Fruit fly (Drosophila melanogaster) whole organism, embryonic: ENCODE measurements around the gene CG5377.
A peak's percentile ranks its signal among the peaks of the same experiment; 100 is the strongest.

Experiments
- CG10209 ChIP-seq: fragments of 200-800 bp; sonication (Bioruptor generic); optimal IDR thresholded peaks from 3 replicates; lab custom pipeline; 2017; ENCODE audit warnings: missing biosample characterization, mild to moderate bottlenecking, missing genetic modification characterization, missing genetic modification reagents
- CG11093 ChIP-seq: fragments of 200-800 bp; sonication (Bioruptor generic); IDR thresholded peaks from 3 replicates; pipeline ENCODE4 v1.3.6; 2022; ENCODE audit warnings: missing biosample characterization, missing genetic modification characterization
- CG12299 ChIP-seq: fragments of 200-800 bp; sonication (Bioruptor generic); optimal IDR thresholded peaks from 2 replicates; lab custom pipeline; 2018; ENCODE audit warnings: missing biosample characterization, mild to moderate bottlenecking, missing genetic modification characterization
- CG12391 ChIP-seq: fragments of 200-800 bp; sonication (Bioruptor generic); optimal IDR thresholded peaks from 3 replicates; lab custom pipeline; 2018; ENCODE audit warnings: missing biosample characterization, mild to moderate bottlenecking, missing genetic modification characterization, moderate library complexity
- CG13287 ChIP-seq: fragments of 200-800 bp; sonication (Bioruptor generic); IDR thresholded peaks from 2 replicates; pipeline ENCODE4 v1.3.6; 2022; ENCODE audit warnings: missing biosample characterization, missing genetic modification characterization; ENCODE audit not compliant: partially characterized antibody
- CG15011 ChIP-seq: fragments of 200-800 bp; sonication (Bioruptor generic); optimal IDR thresholded peaks from 3 replicates; lab custom pipeline; 2018; ENCODE audit warnings: missing biosample characterization, mild to moderate bottlenecking, missing genetic modification characterization
- CG16779 ChIP-seq: fragments of 200-800 bp; sonication (Bioruptor generic); IDR thresholded peaks from 2 replicates; pipeline ENCODE4 v1.3.6; 2022; ENCODE audit warnings: missing biosample characterization, missing genetic modification characterization
- CG16813 ChIP-seq: fragments of 200-800 bp; sonication (Bioruptor generic); IDR thresholded peaks from 3 replicates; pipeline ENCODE4 v1.3.6; 2022; ENCODE audit warnings: missing biosample characterization, missing genetic modification characterization; ENCODE audit not compliant: partially characterized antibody
- CG17385 ChIP-seq: fragments of 200-800 bp; sonication (Bioruptor generic); optimal IDR thresholded peaks from 3 replicates; lab custom pipeline; 2018; ENCODE audit warnings: missing biosample characterization, mild to moderate bottlenecking, missing genetic modification characterization
- CG30431 ChIP-seq: fragments of 200-800 bp; sonication (Bioruptor generic); optimal IDR thresholded peaks from 2 replicates; lab custom pipeline; 2017; ENCODE audit warnings: missing biosample characterization, missing genetic modification characterization
- CG31365 ChIP-seq: fragments of 200-800 bp; sonication (Bioruptor generic); optimal IDR thresholded peaks from 2 replicates; lab custom pipeline; 2018; ENCODE audit warnings: missing biosample characterization, mild to moderate bottlenecking, missing genetic modification characterization
- CG4707 ChIP-seq: fragments of 200-800 bp; sonication (Bioruptor generic); optimal IDR thresholded peaks from 2 replicates; lab custom pipeline; 2018; ENCODE audit warnings: missing biosample characterization, mild to moderate bottlenecking, missing genetic modification characterization, moderate library complexity
- CG6175 ChIP-seq: fragments of 200-800 bp; sonication (Bioruptor generic); IDR thresholded peaks from 3 replicates; pipeline ENCODE4 v1.3.6; 2022; ENCODE audit warnings: missing biosample characterization, missing genetic modification characterization
- CG7963 ChIP-seq: fragments of 200-800 bp; sonication (Bioruptor generic); IDR thresholded peaks from 3 replicates; pipeline ENCODE4 v1.3.6; 2022; ENCODE audit warnings: missing biosample characterization, missing genetic modification characterization; ENCODE audit not compliant: partially characterized antibody
- CG9215 ChIP-seq: fragments of 200-800 bp; sonication (Bioruptor generic); IDR thresholded peaks from 2 replicates; pipeline ENCODE4 v1.3.6; 2022; ENCODE audit warnings: missing biosample characterization, missing genetic modification characterization
- D ChIP-seq, 2 experiments: fragments of 200-800 bp in 1 of 2; fragments of >200 bp in 1 of 2; sonication (Bioruptor generic) in 1 of 2; optimal IDR thresholded peaks; 2 replicates in 1 of 2; 3 replicates in 1 of 2; lab custom pipeline; 2017; ENCODE audit warnings: mild to moderate bottlenecking in 1 of 2, missing biosample characterization in 1 of 2, missing genetic modification characterization in 1 of 2, missing genetic modification reagents in 1 of 2
- Dfd ChIP-seq, 2 experiments: fragments of >200 bp; optimal IDR thresholded peaks; 2 replicates each; lab custom pipeline; 2017; ENCODE audit warnings: missing biosample characterization in 2 of 2, missing genetic modification characterization in 2 of 2
- Dll ChIP-seq: fragments of 200-800 bp; sonication (Bioruptor generic); IDR thresholded peaks from 4 replicates; pipeline ENCODE4 v1.3.6; 2022; ENCODE audit warnings: missing biosample characterization, missing genetic modification characterization; ENCODE audit not compliant: partially characterized antibody
- HLH3B ChIP-seq: fragments of 200-800 bp; sonication (Bioruptor generic); IDR thresholded peaks from 2 replicates; pipeline ENCODE4 v1.3.6; 2022; ENCODE audit warnings: missing biosample characterization, missing genetic modification characterization
- HLH4C ChIP-seq: fragments of 200-800 bp; sonication (Bioruptor generic); IDR thresholded peaks from 3 replicates; pipeline ENCODE4 v1.3.6; 2022; ENCODE audit warnings: missing biosample characterization, missing genetic modification characterization; ENCODE audit not compliant: partially characterized antibody
- MTF-1 ChIP-seq: fragments of 200-800 bp; sonication (Bioruptor generic); optimal IDR thresholded peaks from 2 replicates; lab custom pipeline; 2018; ENCODE audit warnings: missing biosample characterization, mild to moderate bottlenecking, missing genetic modification characterization, borderline replicate concordance
- Neu2 ChIP-seq: fragments of 200-800 bp; sonication (Bioruptor generic); optimal IDR thresholded peaks from 3 replicates; lab custom pipeline; 2016; ENCODE audit warnings: missing biosample characterization, missing genetic modification characterization, borderline replicate concordance
- Nf-YA ChIP-seq: fragments of 200-800 bp; sonication (Bioruptor generic); IDR thresholded peaks from 2 replicates; pipeline ENCODE4 v1.3.6; 2022; ENCODE audit warnings: missing biosample characterization, missing genetic modification characterization
- Nf-YB ChIP-seq: fragments of 200-800 bp; sonication (Bioruptor generic); optimal IDR thresholded peaks from 3 replicates; lab custom pipeline; 2019; ENCODE audit warnings: missing biosample characterization, mild to moderate bottlenecking, missing genetic modification characterization, moderate library complexity
- Nf-YC ChIP-seq: fragments of 200-800 bp; optimal IDR thresholded peaks from 3 replicates; lab custom pipeline; 2019; ENCODE audit warnings: missing biosample characterization, mild to moderate bottlenecking, missing genetic modification characterization, moderate library complexity
- Six4 ChIP-seq: fragments of 200-800 bp; sonication (Bioruptor generic); optimal IDR thresholded peaks from 2 replicates; lab custom pipeline; 2016; ENCODE audit warnings: missing biosample characterization, missing genetic modification characterization
- bab2 ChIP-seq: fragments of 200-800 bp; sonication (Bioruptor generic); optimal IDR thresholded peaks from 2 replicates; lab custom pipeline; 2016; ENCODE audit warnings: missing biosample characterization, missing genetic modification characterization
- croc ChIP-seq: fragments of 200-800 bp; sonication (Bioruptor generic); conservative IDR thresholded peaks from 3 replicates; pipeline ENCODE4 v1.3.6; 2022; ENCODE audit warnings: missing biosample characterization, missing genetic modification characterization
- da ChIP-seq: fragments of 200-800 bp; sonication (Bioruptor generic); optimal IDR thresholded peaks from 2 replicates; lab custom pipeline; 2016; ENCODE audit warnings: missing biosample characterization, missing genetic modification characterization
- danr ChIP-seq: fragments of 200-800 bp; sonication (Bioruptor generic); IDR thresholded peaks from 2 replicates; pipeline ENCODE4 v1.3.6; 2022; ENCODE audit warnings: missing biosample characterization, missing genetic modification characterization
- disco-r ChIP-seq: fragments of 200-800 bp; sonication (Bioruptor generic); optimal IDR thresholded peaks from 2 replicates; lab custom pipeline; 2016; ENCODE audit warnings: missing biosample characterization, missing genetic modification characterization
- dm ChIP-seq: fragments of 200-800 bp; sonication (Bioruptor generic); optimal IDR thresholded peaks from 3 replicates; lab custom pipeline; 2016; ENCODE audit warnings: missing biosample characterization, missing genetic modification characterization
- dmrt99B ChIP-seq: fragments of 200-800 bp; sonication (Bioruptor generic); optimal IDR thresholded peaks from 2 replicates; lab custom pipeline; 2018; ENCODE audit warnings: missing biosample characterization, mild to moderate bottlenecking, missing genetic modification characterization, moderate library complexity
- dysf ChIP-seq: fragments of 200-800 bp; sonication (Bioruptor generic); IDR thresholded peaks from 3 replicates; pipeline ENCODE4 v1.3.6; 2022; ENCODE audit warnings: missing biosample characterization, missing genetic modification characterization
- gce ChIP-seq: fragments of 200-800 bp; sonication (Bioruptor generic); IDR thresholded peaks from 3 replicates; pipeline ENCODE4 v1.3.6; 2022; ENCODE audit warnings: missing biosample characterization, missing genetic modification characterization
- gro ChIP-seq: fragments of 200-800 bp; sonication (Bioruptor generic); optimal IDR thresholded peaks from 2 replicates; lab custom pipeline; 2016; ENCODE audit warnings: missing biosample characterization, missing genetic modification characterization
- hbn ChIP-seq: fragments of 200-800 bp; sonication (Bioruptor generic); IDR thresholded peaks from 2 replicates; pipeline ENCODE4 v1.3.6; 2022; ENCODE audit warnings: missing biosample characterization, missing genetic modification characterization; ENCODE audit not compliant: partially characterized antibody
- ken ChIP-seq: fragments of 200-800 bp; sonication (Bioruptor generic); IDR thresholded peaks from 3 replicates; pipeline ENCODE4 v1.3.6; 2022; ENCODE audit warnings: missing biosample characterization, missing genetic modification characterization
- nom ChIP-seq: fragments of 200-800 bp; sonication (Bioruptor generic); optimal IDR thresholded peaks from 2 replicates; lab custom pipeline; 2017; ENCODE audit warnings: missing biosample characterization, missing genetic modification characterization, mild to moderate bottlenecking, moderate library complexity, missing genetic modification reagents
- peb ChIP-seq: fragments of 200-800 bp; sonication (Bioruptor generic); IDR thresholded peaks from 2 replicates; pipeline ENCODE4 v1.3.6; 2022; ENCODE audit warnings: missing biosample characterization, missing genetic modification characterization
- pho ChIP-seq: fragments of 200-800 bp; sonication (Bioruptor generic); optimal IDR thresholded peaks from 2 replicates; lab custom pipeline; 2016; ENCODE audit warnings: missing biosample characterization, missing genetic modification characterization
- pita ChIP-seq: fragments of 200-800 bp; sonication (Bioruptor generic); optimal IDR thresholded peaks from 2 replicates; lab custom pipeline; 2017; ENCODE audit warnings: missing biosample characterization, mild to moderate bottlenecking, missing genetic modification characterization
- psq ChIP-seq: fragments of 200-800 bp; sonication (Bioruptor generic); optimal IDR thresholded peaks from 2 replicates; lab custom pipeline; 2017; ENCODE audit warnings: missing biosample characterization, missing genetic modification characterization
- slbo ChIP-seq: fragments of 200-800 bp; sonication (Bioruptor generic); IDR thresholded peaks from 2 replicates; pipeline ENCODE4 v1.3.6; 2022; ENCODE audit warnings: missing biosample characterization, missing genetic modification characterization
- trem ChIP-seq: fragments of 200-800 bp; optimal IDR thresholded peaks from 3 replicates; lab custom pipeline; 2019; ENCODE audit warnings: missing biosample characterization, mild to moderate bottlenecking, missing genetic modification characterization, moderate library complexity
- ttk ChIP-seq: fragments of 200-800 bp; sonication (Bioruptor generic); IDR thresholded peaks from 2 replicates; pipeline ENCODE4 v2.1.2; 2022; ENCODE audit warnings: missing biosample characterization, missing genetic modification characterization
- tup ChIP-seq: fragments of 200-800 bp; sonication (Bioruptor generic); optimal IDR thresholded peaks from 2 replicates; lab custom pipeline; 2016; ENCODE audit warnings: missing biosample characterization, mild to moderate bottlenecking, missing genetic modification characterization, moderate library complexity
- usp ChIP-seq: fragments of >200 bp; optimal IDR thresholded peaks from 2 replicates; lab custom pipeline; 2017; ENCODE audit warnings: missing biosample characterization, missing genetic modification characterization
- wor ChIP-seq: fragments of 200-800 bp; sonication (Bioruptor generic); IDR thresholded peaks from 2 replicates; pipeline ENCODE4 v1.3.6; 2022; ENCODE audit warnings: missing biosample characterization, missing genetic modification characterization

CG5377 gene

DNA sequence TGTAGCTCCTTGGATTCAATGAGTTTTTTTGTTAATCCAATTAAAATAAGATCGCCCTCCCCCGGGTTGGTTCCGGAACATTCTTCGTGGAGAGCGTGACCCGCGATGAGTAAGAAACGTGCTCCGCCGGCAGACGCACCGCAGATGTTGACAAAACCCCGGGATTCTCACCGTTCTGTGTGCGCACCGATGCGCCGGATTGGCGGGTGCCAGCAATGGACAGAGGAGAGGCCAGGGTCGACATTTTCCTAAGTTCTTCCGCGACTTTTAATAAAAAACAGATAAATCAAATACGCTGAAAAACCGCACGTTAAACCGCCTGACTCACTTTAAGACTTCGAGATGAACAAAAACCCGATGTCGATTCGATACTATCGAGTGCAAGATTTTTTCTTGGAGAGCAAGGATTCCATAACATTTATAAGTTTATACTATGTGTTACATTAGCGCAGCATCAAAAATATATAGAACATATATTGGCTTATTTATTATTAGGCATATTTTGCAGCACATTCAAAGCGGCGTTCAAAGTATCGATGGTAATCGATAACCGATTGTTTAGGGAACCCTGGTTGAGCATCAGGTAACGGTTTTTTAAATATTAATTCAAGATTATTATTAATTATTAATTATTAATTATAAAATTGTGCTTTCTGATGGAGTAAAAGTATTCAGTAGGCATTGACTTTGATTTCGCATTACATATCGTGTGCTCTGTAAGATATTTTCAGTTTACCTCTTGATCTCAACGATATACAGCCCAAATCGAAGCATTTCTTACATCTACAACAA is 23.3 kb upstream of the CG5377 start, which contains the start of the genes CCT1 and tHMG1 (continued):
- no peak for TF ChIP-seq CG30431 (GFP tag; lab: Kevin White, UChicago)
- TF ChIP-seq dmrt99B, result no peak
- no peak for TF ChIP-seq disco-r (GFP tag; lab: Kevin White, UChicago)
- TF ChIP-seq nom (GFP tag; lab: Kevin White, UChicago), result no peak
- no peak for TF ChIP-seq bab2 (GFP tag; lab: Kevin White, UChicago)
- peak; percentile 13 for TF ChIP-seq pho (GFP tag; lab: Kevin White, UChicago)
- TF ChIP-seq Nf-YC, result peak; percentile 38
- no peak for TF ChIP-seq peb
- TF ChIP-seq CG16813 (GFP tag; lab: Robert Waterston, UW), result peak; percentile 96
- TF ChIP-seq tup (GFP tag; lab: Kevin White, UChicago), result no peak
- no peak for TF ChIP-seq CG12299
- TF ChIP-seq pita (GFP tag; lab: Kevin White, UChicago), result no peak
- TF ChIP-seq Six4 (GFP tag; lab: Kevin White, UChicago), result no peak
- no peak for TF ChIP-seq slbo (GFP tag; lab: Robert Waterston, UW)
- TF ChIP-seq psq (GFP tag; lab: Kevin White, UChicago), result no peak
- TF ChIP-seq HLH3B, result no peak
- peak; percentile 77 for TF ChIP-seq trem (tag; lab: Kevin White, UChicago)
- no peak for TF ChIP-seq ttk
- TF ChIP-seq Nf-YB, result no peak
- no peak for TF ChIP-seq CG31365
- no peak for TF ChIP-seq CG9215
- no peak for TF ChIP-seq Dfd (GFP tag; optimal IDR thresholded peaks at IDR 0.05; lab: Kevin White, UChicago)
- no peak for TF ChIP-seq CG17385 (GFP tag; lab: Kevin White, UChicago)
- TF ChIP-seq hbn (GFP tag; lab: Robert Waterston, UW), result peak; percentile 95
- peak; percentile 79 for TF ChIP-seq CG7963 (GFP tag; lab: Robert Waterston, UW)
- peak; percentile 95 for TF ChIP-seq HLH4C (GFP tag; lab: Robert Waterston, UW)
- TF ChIP-seq CG6175 (GFP tag; lab: Robert Waterston, UW), result no peak
- no peak for TF ChIP-seq ken
- TF ChIP-seq CG12391 (tag; lab: Kevin White, UChicago), result peak; percentile 28
- peak; percentile 98 for TF ChIP-seq Dll
- TF ChIP-seq gro (GFP tag; lab: Kevin White, UChicago), result no peak
- TF ChIP-seq Nf-YA (GFP tag; lab: Robert Waterston, UW), result 0 out of 2 replicates have a peak, but pooled peaks have one; percentile 21
- TF ChIP-seq CG11093 (GFP tag; lab: Robert Waterston, UW), result no peak
- TF ChIP-seq MTF-1 (GFP tag; lab: Kevin White, UChicago), result no peak
- TF ChIP-seq Neu2, result no peak
- no peak for TF ChIP-seq da (GFP tag; lab: Kevin White, UChicago)
- TF ChIP-seq dysf (GFP tag; lab: Robert Waterston, UW), result no peak
- TF ChIP-seq D (optimal IDR thresholded peaks at IDR 0.05; lab: Kevin White, UChicago), result no peak
- no peak for TF ChIP-seq D (GFP tag; optimal IDR thresholded peaks at IDR 0.05; lab: Kevin White, UChicago)
- no peak for TF ChIP-seq CG15011 (GFP tag; lab: Kevin White, UChicago)
- TF ChIP-seq croc (GFP tag; lab: Robert Waterston, UW), result no peak
- TF ChIP-seq CG16779 (GFP tag; lab: Robert Waterston, UW), result no peak
- no peak for TF ChIP-seq gce (GFP tag; lab: Robert Waterston, UW)
- peak; percentile 97 for TF ChIP-seq CG13287 (GFP tag; lab: Robert Waterston, UW)
- no peak for TF ChIP-seq danr (GFP tag; lab: Robert Waterston, UW)
- no peak for TF ChIP-seq usp
- no peak for TF ChIP-seq CG4707 (GFP tag; lab: Kevin White, UChicago)
- peak; percentile 76 for TF ChIP-seq dm (GFP tag; lab: Kevin White, UChicago)
- no peak for TF ChIP-seq wor (GFP tag; lab: Robert Waterston, UW)
- no peak for TF ChIP-seq CG10209 (GFP tag; lab: Kevin White, UChicago)
